Worm (Caenorhabditis elegans): Measurements from ENCODE around the gene F47B7.3.

DNA sequence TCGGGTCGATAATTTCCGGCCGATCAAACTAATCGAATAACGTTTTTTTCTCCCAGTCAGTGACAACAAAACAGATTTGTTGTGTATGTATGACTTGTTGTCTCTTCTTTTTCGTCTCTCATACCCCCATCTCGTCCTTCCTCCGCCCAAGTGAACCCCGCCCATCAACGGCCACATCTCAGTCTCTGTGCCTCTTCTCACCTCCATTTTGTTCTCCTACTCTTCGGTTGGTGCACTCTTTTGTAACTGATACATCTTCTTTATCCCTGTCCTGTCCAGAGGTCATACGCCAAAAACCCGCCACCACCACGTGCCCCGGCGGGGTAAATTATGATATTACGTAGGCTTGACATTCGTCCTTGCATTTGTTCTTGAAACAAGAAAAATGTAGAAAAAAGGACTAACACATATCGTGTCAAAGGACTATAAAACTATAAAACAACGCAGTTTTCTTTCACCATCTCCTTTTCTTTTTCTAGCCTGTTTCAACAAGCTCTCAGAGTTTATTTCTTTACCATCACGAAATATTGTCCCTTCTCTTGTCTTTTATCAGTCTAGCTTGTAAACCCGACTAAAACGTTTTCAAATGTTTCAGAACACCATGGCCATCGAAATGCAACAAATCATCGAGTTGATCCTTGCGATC, 23.4 kb upstream of the F47B7.3 start, which contains the start of gene pmpl-1:
- no peak for TF ChIP-seq pqm-1 (tag; optimal IDR thresholded peaks at IDR 0.05)
- TF ChIP-seq sea-2 (GFP tag; optimal IDR thresholded peaks at IDR 0.05) = no peak
- TF ChIP-seq ama-1 (optimal IDR thresholded peaks at IDR 0.05) = peak; percentile 57
- no peak for TF ChIP-seq elt-3 (tag; optimal IDR thresholded peaks at IDR 0.05)
- no peak for TF ChIP-seq nhr-12 (tag; optimal IDR thresholded peaks at IDR 0.05)

Measured in whole organism, L3 larva.